2 worm cellular contexts compared by ENCODE assay signal in the genomic region with DNA sequence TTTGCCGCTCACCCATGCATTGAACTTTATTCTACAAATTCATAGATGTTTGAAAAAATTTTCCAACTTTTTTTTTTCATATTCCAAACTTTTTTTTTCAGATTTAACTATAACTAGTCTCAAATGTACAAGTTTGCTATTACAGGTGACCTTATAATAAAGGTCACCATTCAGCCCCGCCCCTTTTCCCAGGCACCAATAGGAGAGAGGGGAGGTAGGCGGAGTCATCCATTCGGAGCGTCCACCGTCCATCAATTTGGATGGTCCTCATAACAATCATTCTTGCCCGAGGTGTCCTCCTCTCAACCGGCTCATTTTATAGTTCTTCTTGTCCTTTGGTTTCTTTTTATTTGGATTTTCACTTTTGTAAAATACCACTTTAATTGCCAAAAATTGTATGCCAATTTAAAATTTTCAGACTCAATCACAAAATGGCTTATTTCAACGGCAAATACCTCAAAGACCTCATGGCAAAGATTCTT.
A peak's percentile ranks its signal among the peaks of the same experiment; 100 is the strongest.
TF ChIP-seq lines count a peak whose summit lies in the region.

A gene (plus strand): TSS at position 432 of the 482 bp plus-strand sequence.

TF ChIP-seq in whole organism, L3 larva, 47 proteins besides CTCF, POLR2A, EP300 and RAD21:
- no peak for TF ChIP-seq mml-1 (tag; optimal IDR thresholded peaks at IDR 0.05; lab: Kevin White, UChicago)
- TF ChIP-seq nfya-1 (tag; optimal IDR thresholded peaks at IDR 0.05; lab: Kevin White, UChicago; ENCODE audit: insufficient read depth): peak; percentile 68
TF ChIP-seq in whole organism, L3 larva: peak in this region for 1.

TF ChIP-seq in whole organism, late embryonic, 69 proteins besides CTCF, POLR2A, EP300 and RAD21:
- TF ChIP-seq ceh-2 (tag; optimal IDR thresholded peaks at IDR 0.05; lab: Kevin White, UChicago) (no peak), ceh-24 (tag; optimal IDR thresholded peaks at IDR 0.05; lab: Kevin White, UChicago) (no peak), nfya-1 (tag; optimal IDR thresholded peaks at IDR 0.05; lab: Kevin White, UChicago) (peak; percentile 60)
TF ChIP-seq in whole organism, late embryonic: peak in this region for 1.
